Fruit fly (Drosophila melanogaster) whole organism, embryonic: ENCODE data around the gene Art1.

Experiments used
- Awh ChIP-seq: fragments of 200-800 bp; sonication (Bioruptor generic); IDR thresholded peaks from 2 replicates; pipeline ENCODE4, ENCODE4 v1.3.6; 2022; ENCODE audit warnings: missing biosample characterization, missing genetic modification characterization
- B-H2 ChIP-seq: fragments of 200-800 bp; sonication (Bioruptor generic); optimal IDR thresholded peaks from 2 replicates; lab custom pipeline; 2018; ENCODE audit warnings: missing biosample characterization, mild to moderate bottlenecking, missing genetic modification characterization
- Bgb ChIP-seq: fragments of 200-800 bp; sonication (Bioruptor generic); IDR thresholded peaks from 2 replicates; pipeline ENCODE4 v1.3.6; 2022; ENCODE audit warnings: missing biosample characterization, missing genetic modification characterization; ENCODE audit not compliant: partially characterized antibody
- CG10267 ChIP-seq: fragments of 200-800 bp; sonication (Bioruptor generic); optimal IDR thresholded peaks from 2 replicates; lab custom pipeline; 2018; ENCODE audit warnings: missing biosample characterization, mild to moderate bottlenecking, missing genetic modification characterization, moderate library complexity
- CG11723 ChIP-seq: fragments of 200-800 bp; sonication (Bioruptor generic); optimal IDR thresholded peaks from 2 replicates; lab custom pipeline; 2017; ENCODE audit warnings: missing biosample characterization, mild to moderate bottlenecking, missing genetic modification characterization
- CG13123 ChIP-seq: fragments of 200-800 bp; sonication (Bioruptor generic); optimal IDR thresholded peaks from 2 replicates; lab custom pipeline; 2016; ENCODE audit warnings: missing biosample characterization, missing genetic modification characterization
- CG14667 ChIP-seq: fragments of 200-800 bp; sonication (Bioruptor generic); IDR thresholded peaks from 2 replicates; pipeline ENCODE4 v1.3.6; 2022; ENCODE audit warnings: missing biosample characterization, missing genetic modification characterization
- CG1603 ChIP-seq: fragments of 200-800 bp; sonication (Bioruptor generic); optimal IDR thresholded peaks from 2 replicates; lab custom pipeline; 2019; ENCODE audit warnings: missing biosample characterization, mild to moderate bottlenecking, missing genetic modification characterization, moderate library complexity
- CG16813 ChIP-seq: fragments of 200-800 bp; sonication (Bioruptor generic); IDR thresholded peaks from 3 replicates; pipeline ENCODE4 v1.3.6; 2022; ENCODE audit warnings: missing biosample characterization, missing genetic modification characterization; ENCODE audit not compliant: partially characterized antibody
- CG16815 ChIP-seq: fragments of 200-800 bp; sonication (Bioruptor generic); optimal IDR thresholded peaks from 3 replicates; lab custom pipeline; 2017; ENCODE audit warnings: missing biosample characterization, mild to moderate bottlenecking, missing genetic modification characterization
- CG17328 ChIP-seq: fragments of 200-800 bp; sonication (Bioruptor generic); IDR thresholded peaks from 2 replicates; pipeline ENCODE4 v1.3.6; 2022; ENCODE audit warnings: missing biosample characterization, missing genetic modification characterization
- CG18619 ChIP-seq: fragments of 200-800 bp; sonication (Bioruptor generic); optimal IDR thresholded peaks from 3 replicates; lab custom pipeline; 2017; ENCODE audit warnings: missing biosample characterization, mild to moderate bottlenecking, missing genetic modification characterization
- CG32532 ChIP-seq: fragments of 200-800 bp; sonication (Bioruptor generic); IDR thresholded peaks from 2 replicates; pipeline ENCODE4 v1.3.6; 2022; ENCODE audit warnings: missing biosample characterization, missing genetic modification characterization
- CG32767 ChIP-seq: fragments of 200-800 bp; sonication (Bioruptor generic); IDR thresholded peaks from 2 replicates; pipeline ENCODE4 v1.3.6; 2022; ENCODE audit warnings: missing biosample characterization, missing genetic modification characterization
- CG34376 ChIP-seq: fragments of 200-800 bp; sonication (Bioruptor generic); optimal IDR thresholded peaks from 2 replicates; lab custom pipeline; 2018; ENCODE audit warnings: missing biosample characterization, mild to moderate bottlenecking, missing genetic modification characterization
- CG3726 ChIP-seq: fragments of 200-800 bp; sonication (Bioruptor generic); IDR thresholded peaks from 3 replicates; pipeline ENCODE4, ENCODE4 v1.3.6; 2022; ENCODE audit warnings: missing biosample characterization, missing genetic modification characterization
- CG6765 ChIP-seq: fragments of 200-800 bp; sonication (Bioruptor generic); optimal IDR thresholded peaks from 3 replicates; lab custom pipeline; 2017; ENCODE audit warnings: missing biosample characterization, mild to moderate bottlenecking, missing genetic modification characterization
- CG7745 ChIP-seq: fragments of 200-800 bp; sonication (Bioruptor generic); optimal IDR thresholded peaks from 2 replicates; lab custom pipeline; 2018; ENCODE audit warnings: missing biosample characterization, mild to moderate bottlenecking, missing genetic modification characterization, moderate library complexity
- CG9797 ChIP-seq: fragments of 200-800 bp; sonication (Bioruptor generic); optimal IDR thresholded peaks from 3 replicates; lab custom pipeline; 2018; ENCODE audit warnings: missing biosample characterization, mild to moderate bottlenecking, missing genetic modification characterization
- D19A ChIP-seq: fragments of 200-800 bp; optimal IDR thresholded peaks from 3 replicates; lab custom pipeline; 2019; ENCODE audit warnings: missing biosample characterization, mild to moderate bottlenecking, missing genetic modification characterization, moderate library complexity
- Deaf1 ChIP-seq: fragments of 200-800 bp; optimal IDR thresholded peaks from 3 replicates; lab custom pipeline; 2019; ENCODE audit warnings: missing biosample characterization, mild to moderate bottlenecking, missing genetic modification characterization, moderate library complexity
- Doc3 ChIP-seq: fragments of 200-800 bp; sonication (Bioruptor generic); IDR thresholded peaks from 3 replicates; pipeline ENCODE4 v1.3.6; 2022; ENCODE audit warnings: missing biosample characterization, missing genetic modification characterization; ENCODE audit not compliant: partially characterized antibody
- Fer2 ChIP-seq: fragments of 200-800 bp; sonication (Bioruptor generic); optimal IDR thresholded peaks from 2 replicates; lab custom pipeline; 2018; ENCODE audit warnings: missing biosample characterization, mild to moderate bottlenecking, missing genetic modification characterization, moderate library complexity
- GATAe ChIP-seq: fragments of 200-800 bp; sonication (Bioruptor generic); conservative IDR thresholded peaks from 2 replicates; pipeline ENCODE4 v1.3.6; 2022; ENCODE audit warnings: missing biosample characterization, missing genetic modification characterization
- H15 ChIP-seq: fragments of 200-800 bp; sonication (Bioruptor generic); IDR thresholded peaks from 3 replicates; pipeline ENCODE4 v1.3.6; 2022; ENCODE audit warnings: missing biosample characterization, missing genetic modification characterization
- H2.0 ChIP-seq: fragments of 200-800 bp; sonication (Bioruptor generic); IDR thresholded peaks from 2 replicates; pipeline ENCODE4 v1.3.6; 2022; ENCODE audit warnings: missing biosample characterization, missing genetic modification characterization
- HmgD ChIP-seq: fragments of 200-800 bp; sonication (Bioruptor generic); optimal IDR thresholded peaks from 3 replicates; lab custom pipeline; 2016; ENCODE audit warnings: missing biosample characterization, missing genetic modification characterization
- Hmx ChIP-seq: fragments of 200-800 bp; sonication (Bioruptor generic); optimal IDR thresholded peaks from 2 replicates; lab custom pipeline; 2016; ENCODE audit warnings: missing biosample characterization, missing genetic modification characterization
- MESR4 ChIP-seq: fragments of 200-800 bp; sonication (Bioruptor generic); optimal IDR thresholded peaks from 2 replicates; lab custom pipeline; 2018; ENCODE audit warnings: missing biosample characterization, mild to moderate bottlenecking, missing genetic modification characterization, moderate library complexity
- MTF-1 ChIP-seq: fragments of 200-800 bp; sonication (Bioruptor generic); optimal IDR thresholded peaks from 2 replicates; lab custom pipeline; 2018; ENCODE audit warnings: missing biosample characterization, mild to moderate bottlenecking, missing genetic modification characterization, borderline replicate concordance
- Neu2 ChIP-seq: fragments of 200-800 bp; sonication (Bioruptor generic); optimal IDR thresholded peaks from 3 replicates; lab custom pipeline; 2016; ENCODE audit warnings: missing biosample characterization, missing genetic modification characterization, borderline replicate concordance
- YL-1 ChIP-seq: fragments of 200-800 bp; sonication (Bioruptor generic); optimal IDR thresholded peaks from 3 replicates; lab custom pipeline; 2017; ENCODE audit warnings: missing biosample characterization, mild to moderate bottlenecking, missing genetic modification characterization
- ab ChIP-seq: fragments of 200-800 bp; sonication (Bioruptor generic); optimal IDR thresholded peaks from 2 replicates; lab custom pipeline; 2016; ENCODE audit warnings: missing biosample characterization, missing genetic modification characterization
- dysf ChIP-seq: fragments of 200-800 bp; sonication (Bioruptor generic); IDR thresholded peaks from 3 replicates; pipeline ENCODE4 v1.3.6; 2022; ENCODE audit warnings: missing biosample characterization, missing genetic modification characterization
- emc ChIP-seq: fragments of 200-800 bp; sonication (Bioruptor generic); optimal IDR thresholded peaks from 2 replicates; lab custom pipeline; 2016; ENCODE audit warnings: missing biosample characterization, missing genetic modification characterization
- fd64A ChIP-seq: fragments of 200-800 bp; sonication (Bioruptor generic); optimal IDR thresholded peaks from 3 replicates; lab custom pipeline; 2018; ENCODE audit warnings: missing biosample characterization, mild to moderate bottlenecking, missing genetic modification characterization
- fru ChIP-seq: fragments of >200 bp; optimal IDR thresholded peaks from 2 replicates; lab custom pipeline; 2017
- h ChIP-seq: fragments of >200 bp; optimal IDR thresholded peaks from 2 replicates; lab custom pipeline; 2017
- ham ChIP-seq: fragments of 200-800 bp; sonication (Bioruptor generic); IDR thresholded peaks from 2 replicates; pipeline ENCODE4 v1.3.6; 2022; ENCODE audit warnings: missing biosample characterization, missing genetic modification characterization
- ind ChIP-seq: fragments of 200-800 bp; sonication (Bioruptor generic); optimal IDR thresholded peaks from 3 replicates; lab custom pipeline; 2016; ENCODE audit warnings: missing biosample characterization, missing genetic modification characterization
- jing ChIP-seq: fragments of 200-800 bp; sonication (Bioruptor generic); optimal IDR thresholded peaks from 2 replicates; lab custom pipeline; 2018; ENCODE audit warnings: missing biosample characterization, mild to moderate bottlenecking, missing genetic modification characterization
- lmd ChIP-seq: fragments of 200-800 bp; sonication (Bioruptor generic); IDR thresholded peaks from 2 replicates; pipeline ENCODE4 v1.3.6; 2022; ENCODE audit warnings: missing biosample characterization, missing genetic modification characterization
- nau ChIP-seq: fragments of 200-800 bp; sonication (Bioruptor generic); optimal IDR thresholded peaks from 3 replicates; lab custom pipeline; 2017; ENCODE audit warnings: missing biosample characterization, mild to moderate bottlenecking, missing genetic modification characterization, missing genetic modification reagents
- org-1 ChIP-seq: fragments of 200-800 bp; sonication (Bioruptor generic); optimal IDR thresholded peaks from 2 replicates; lab custom pipeline; 2017; ENCODE audit warnings: missing biosample characterization, missing genetic modification characterization
- p53 ChIP-seq: fragments of 200-800 bp; sonication (Bioruptor generic); optimal IDR thresholded peaks from 2 replicates; lab custom pipeline; 2016; ENCODE audit warnings: missing biosample characterization, missing genetic modification characterization
- pho ChIP-seq: fragments of 200-800 bp; sonication (Bioruptor generic); optimal IDR thresholded peaks from 2 replicates; lab custom pipeline; 2016; ENCODE audit warnings: missing biosample characterization, missing genetic modification characterization
- schlank ChIP-seq: fragments of 200-800 bp; sonication (Bioruptor generic); optimal IDR thresholded peaks from 2 replicates; lab custom pipeline; 2018; ENCODE audit warnings: missing biosample characterization, mild to moderate bottlenecking, missing genetic modification characterization
- sim ChIP-seq: fragments of 200-800 bp; sonication (Bioruptor generic); IDR thresholded peaks from 2 replicates; pipeline ENCODE4 v1.3.6; 2022; ENCODE audit warnings: missing biosample characterization, missing genetic modification characterization
- tgo ChIP-seq: fragments of 200-800 bp; sonication (Bioruptor generic); IDR thresholded peaks from 3 replicates; pipeline ENCODE4 v1.3.6; 2022; ENCODE audit warnings: missing biosample characterization, missing genetic modification characterization
- trh ChIP-seq: fragments of 200-800 bp; sonication (Bioruptor generic); optimal IDR thresholded peaks from 2 replicates; lab custom pipeline; 2016; ENCODE audit warnings: missing biosample characterization, missing genetic modification characterization
- vvl ChIP-seq: fragments of 200-800 bp; sonication (Bioruptor generic); IDR thresholded peaks from 2 replicates; pipeline ENCODE4 v1.3.6; 2022; ENCODE audit warnings: missing biosample characterization, missing genetic modification characterization
- zfh1 ChIP-seq: fragments of 200-800 bp; sonication (Bioruptor generic); IDR thresholded peaks from 3 replicates; pipeline ENCODE4 v1.3.6; 2022; ENCODE audit warnings: missing biosample characterization, missing genetic modification characterization
- zfh2 ChIP-seq: fragments of 200-800 bp; sonication (Bioruptor generic); optimal IDR thresholded peaks from 2 replicates; lab custom pipeline; 2016; ENCODE audit warnings: missing biosample characterization, missing genetic modification characterization

Art1 gene

dm6 chr3R:10788186-10788585, at the start of gene Art1, which contains the start of gene Mcm5 (continued):
- TF ChIP-seq dysf (no peak), ab (GFP tag; lab: Kevin White, UChicago) (no peak), Bgb (GFP tag; lab: Robert Waterston, UW) (peak; percentile 81), h (lab: Kevin White, UChicago) (no peak), nau (GFP tag; lab: Kevin White, UChicago) (no peak), CG18619 (no peak), p53 (GFP tag; lab: Kevin White, UChicago) (no peak), MTF-1 (GFP tag; lab: Kevin White, UChicago) (no peak), Fer2 (tag; lab: Kevin White, UChicago) (no peak), zfh2 (GFP tag; lab: Kevin White, UChicago) (peak; percentile 77), CG32767 (no peak), CG3726 (GFP tag; lab: Robert Waterston, UW) (no peak), sim (GFP tag; lab: Robert Waterston, UW) (no peak), CG10267 (tag; lab: Kevin White, UChicago) (peak; percentile 98), fru (no peak), CG34376 (GFP tag; lab: Kevin White, UChicago) (no peak), Doc3 (GFP tag; lab: Robert Waterston, UW) (peak; percentile 96), HmgD (no peak), Neu2 (GFP tag; lab: Kevin White, UChicago) (no peak), vvl (no peak), trh (no peak), YL-1 (GFP tag; lab: Kevin White, UChicago) (peak; percentile 64), ind (GFP tag; lab: Kevin White, UChicago) (peak; percentile 54), pho (peak; percentile 60), D19A (tag; lab: Kevin White, UChicago) (no peak), lmd (GFP tag; lab: Robert Waterston, UW) (no peak; the same call in 1 of the 2 replicates), GATAe (no peak), Deaf1 (tag; lab: Kevin White, UChicago) (no peak), org-1 (GFP tag; lab: Kevin White, UChicago) (no peak), emc (GFP tag; lab: Kevin White, UChicago) (no peak), MESR4 (GFP tag; lab: Kevin White, UChicago) (peak; percentile 11), CG16813 (GFP tag; lab: Robert Waterston, UW) (peak; percentile 96), CG17328 (no peak), CG32532 (GFP tag; lab: Robert Waterston, UW) (peak; percentile 12; the same call in 1 of the 2 replicates), Hmx (no peak), CG14667 (no peak), fd64A (no peak), zfh1 (no peak), CG16815 (GFP tag; lab: Kevin White, UChicago) (no peak), ham (GFP tag; lab: Robert Waterston, UW) (no peak), CG7745 (tag; lab: Kevin White, UChicago) (no peak), CG11723 (no peak), schlank (tag; lab: Kevin White, UChicago) (no peak), CG13123 (GFP tag; lab: Kevin White, UChicago) (peak; percentile 12), B-H2 (GFP tag; lab: Kevin White, UChicago) (peak; percentile 7), CG6765 (no peak), jing (GFP tag; lab: Kevin White, UChicago) (no peak), H15 (GFP tag; lab: Robert Waterston, UW) (no peak), CG9797 (GFP tag; lab: Kevin White, UChicago) (peak; percentile 89), tgo (GFP tag; lab: Robert Waterston, UW) (no peak), H2.0 (GFP tag; lab: Robert Waterston, UW) (no peak), CG1603 (tag; lab: Kevin White, UChicago) (peak; percentile 26), Awh (GFP tag; lab: Robert Waterston, UW) (no peak)
